Fruit fly (Drosophila melanogaster) whole organism, adult: ENCODE data around the gene Skel.

ENCODE experiments used
- CG11617 ChIP-seq: fragments of 200-800 bp; sonication (Bioruptor generic); optimal IDR thresholded peaks from 2 replicates; lab custom pipeline; 2017; ENCODE audit warnings: mild to moderate bottlenecking, missing biosample characterization, missing genetic modification reagents, missing genetic modification characterization
- CG12768 ChIP-seq: fragments of 200-800 bp; sonication (Bioruptor generic); optimal IDR thresholded peaks from 2 replicates; lab custom pipeline; 2017; ENCODE audit warnings: missing biosample characterization, missing genetic modification characterization, mild to moderate bottlenecking, moderate library complexity, missing genetic modification reagents
- CG14711 ChIP-seq: fragments of 200-800 bp; sonication (Bioruptor generic); optimal IDR thresholded peaks from 2 replicates; lab custom pipeline; 2018; ENCODE audit warnings: missing biosample characterization, mild to moderate bottlenecking, missing genetic modification characterization, moderate library complexity
- CG1620 ChIP-seq: fragments of 200-800 bp; sonication (Bioruptor generic); optimal IDR thresholded peaks from 2 replicates; lab custom pipeline; 2016; ENCODE audit warnings: missing biosample characterization, missing genetic modification characterization
- CG33017 ChIP-seq: fragments of 200-800 bp; sonication (Bioruptor generic); optimal IDR thresholded peaks from 2 replicates; lab custom pipeline; 2018; ENCODE audit warnings: missing biosample characterization, mild to moderate bottlenecking, missing genetic modification characterization, moderate library complexity
- CG5204 ChIP-seq: fragments of 200-800 bp; sonication (Bioruptor generic); optimal IDR thresholded peaks from 2 replicates; lab custom pipeline; 2016; ENCODE audit warnings: missing biosample characterization, missing genetic modification characterization
- CG7045 ChIP-seq: fragments of 200-800 bp; sonication (Bioruptor generic); optimal IDR thresholded peaks from 2 replicates; lab custom pipeline; 2017; ENCODE audit warnings: missing biosample characterization, mild to moderate bottlenecking, missing genetic modification characterization
- CG7101 ChIP-seq: fragments of 200-800 bp; sonication (Bioruptor generic); optimal IDR thresholded peaks from 2 replicates; lab custom pipeline; 2018; ENCODE audit warnings: missing biosample characterization, mild to moderate bottlenecking, missing genetic modification characterization, moderate library complexity
- Clk ChIP-seq: fragments of 200-800 bp; sonication (Bioruptor generic); optimal IDR thresholded peaks from 2 replicates; lab custom pipeline; 2017; ENCODE audit warnings: missing biosample characterization, missing genetic modification characterization
- Crg-1 ChIP-seq: fragments of 200-800 bp; sonication (Bioruptor generic); optimal IDR thresholded peaks from 2 replicates; lab custom pipeline; 2016; ENCODE audit warnings: missing biosample characterization, missing genetic modification characterization
- Hr96 ChIP-seq: fragments of 200-800 bp; sonication (Bioruptor generic); optimal IDR thresholded peaks from 2 replicates; lab custom pipeline; 2016; ENCODE audit warnings: missing biosample characterization, missing genetic modification characterization
- Mnt ChIP-seq: fragments of 200-800 bp; sonication (Bioruptor generic); optimal IDR thresholded peaks from 2 replicates; lab custom pipeline; 2016; ENCODE audit warnings: missing biosample characterization, mild to moderate bottlenecking, missing genetic modification characterization
- bab1 ChIP-seq: fragments of 200-800 bp; sonication (Bioruptor generic); optimal IDR thresholded peaks from 3 replicates; lab custom pipeline; 2019; ENCODE audit warnings: missing biosample characterization, mild to moderate bottlenecking, missing genetic modification characterization, moderate library complexity
- cic ChIP-seq: fragments of 200-800 bp; sonication (Bioruptor generic); optimal IDR thresholded peaks from 2 replicates; lab custom pipeline; 2017; ENCODE audit warnings: missing biosample characterization, mild to moderate bottlenecking, missing genetic modification characterization, moderate library complexity
- cnc ChIP-seq, 2 experiments: fragments of >200 bp; optimal IDR thresholded peaks; 2 replicates each; lab custom pipeline; 2017
- kay ChIP-seq: fragments of 200-800 bp; sonication (Bioruptor generic); peaks from one replicate; lab custom pipeline; 2016; ENCODE audit warnings: missing biosample characterization, missing genetic modification characterization, borderline replicate concordance
- ovo ChIP-seq: fragments of 200-800 bp; sonication (Bioruptor generic); optimal IDR thresholded peaks from 2 replicates; lab custom pipeline; 2016; ENCODE audit warnings: missing biosample characterization, missing genetic modification characterization
- pad ChIP-seq: fragments of 200-800 bp; sonication (Bioruptor generic); optimal IDR thresholded peaks from 3 replicates; lab custom pipeline; 2017; ENCODE audit warnings: missing biosample characterization, missing genetic modification characterization, mild to moderate bottlenecking, moderate library complexity, missing genetic modification reagents
- tj ChIP-seq: fragments of 200-800 bp; sonication (Bioruptor generic); optimal IDR thresholded peaks from 3 replicates; lab custom pipeline; 2017; ENCODE audit warnings: missing biosample characterization, mild to moderate bottlenecking, missing genetic modification characterization, moderate library complexity
- toe ChIP-seq: fragments of 200-800 bp; sonication (Bioruptor generic); optimal IDR thresholded peaks from 2 replicates; lab custom pipeline; 2016; ENCODE audit warnings: missing biosample characterization, missing genetic modification characterization

The Skel gene

DNA sequence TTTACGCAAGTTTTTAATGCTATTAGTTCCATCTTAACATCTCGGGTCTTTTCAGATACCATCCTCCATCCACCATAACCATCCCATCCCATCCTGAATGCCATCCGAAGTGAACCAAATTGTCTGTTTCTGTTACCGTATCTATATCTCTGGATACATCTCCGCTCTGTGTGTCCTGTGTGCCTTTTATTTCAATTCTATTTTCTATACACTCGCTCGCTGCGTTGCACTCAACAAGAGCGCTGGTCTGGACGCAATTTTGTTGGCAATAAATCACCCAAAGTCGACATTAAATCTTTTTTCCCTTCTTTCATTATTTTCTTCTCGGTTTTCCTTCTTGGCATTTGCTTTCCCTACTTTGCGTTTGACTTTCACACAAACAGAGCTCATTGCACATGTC, 41.2 kb upstream of the Skel start:
- no peak for TF ChIP-seq cic (GFP tag; lab: Kevin White, UChicago)
- no peak for TF ChIP-seq CG33017
- no peak for TF ChIP-seq CG5204 (GFP tag; lab: Kevin White, UChicago)
- no peak for TF ChIP-seq CG7101 (tag; lab: Kevin White, UChicago)
- no peak for TF ChIP-seq Clk (GFP tag; lab: Kevin White, UChicago)

- TF ChIP-seq cic (GFP tag; lab: Kevin White, UChicago) (no peak), cnc (optimal IDR thresholded peaks at IDR 0.05; lab: Kevin White, UChicago) (no peak), Mnt (GFP tag; lab: Kevin White, UChicago) (no peak), CG12768 (GFP tag; lab: Kevin White, UChicago) (no peak), CG7045 (no peak), CG7101 (tag; lab: Kevin White, UChicago) (no peak), CG5204 (GFP tag; lab: Kevin White, UChicago) (no peak), bab1 (no peak), CG11617 (GFP tag; lab: Kevin White, UChicago) (no peak), toe (GFP tag; lab: Kevin White, UChicago) (no peak), ovo (GFP tag; lab: Kevin White, UChicago) (no peak), Hr96 (GFP tag; lab: Kevin White, UChicago) (no peak), pad (GFP tag; lab: Kevin White, UChicago) (no peak), CG33017 (no peak), CG14711 (tag; lab: Kevin White, UChicago) (no peak), kay (no peak)
These were observed 39.6 kb upstream of the Skel start for dm6 chr3R:10647171-10647570.

dm6 chr3R:10648556-10649181, 38.1 kb upstream of the Skel start:
- TF ChIP-seq toe (GFP tag; lab: Kevin White, UChicago) (no peak), CG7045 (no peak), bab1 (no peak), pad (GFP tag; lab: Kevin White, UChicago) (no peak), Clk (GFP tag; lab: Kevin White, UChicago) (no peak), cic (GFP tag; lab: Kevin White, UChicago) (no peak), cnc (optimal IDR thresholded peaks at IDR 0.05; lab: Kevin White, UChicago) (no peak), Crg-1 (GFP tag; lab: Kevin White, UChicago) (no peak), Mnt (GFP tag; lab: Kevin White, UChicago) (no peak), kay (no peak), CG7101 (tag; lab: Kevin White, UChicago) (no peak)

DNA sequence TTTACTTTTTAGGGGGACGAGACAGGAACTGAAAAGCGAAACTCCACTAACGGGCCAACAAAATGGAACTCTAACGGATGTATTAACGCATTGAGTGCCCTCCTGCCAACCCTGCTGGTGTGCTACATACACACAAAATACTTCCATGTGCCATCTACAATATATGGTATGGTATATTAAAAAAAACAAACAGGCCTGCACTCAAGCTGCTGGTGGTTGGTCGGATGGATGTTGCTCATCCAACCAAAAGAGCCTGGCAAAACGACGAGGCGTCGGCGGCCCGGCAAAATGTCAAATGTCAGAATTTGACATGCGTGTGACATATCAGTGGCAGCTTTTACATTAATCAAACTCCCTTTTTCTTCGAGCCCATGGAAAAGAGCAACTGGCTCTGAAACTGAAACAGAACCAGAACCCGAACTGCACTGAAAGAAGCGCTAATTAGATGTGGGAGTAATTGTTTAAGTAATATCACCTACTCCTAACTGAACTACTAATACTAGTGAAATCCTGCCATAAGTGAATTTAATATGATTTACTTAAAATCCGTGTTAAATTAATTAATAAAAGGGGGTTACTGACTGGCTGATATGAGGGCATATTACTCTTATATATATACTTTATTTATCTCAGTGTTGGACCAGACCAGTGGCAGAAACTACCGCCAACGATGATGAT, 36.0 kb upstream of the Skel start:
- TF ChIP-seq CG12768 (GFP tag; lab: Kevin White, UChicago) (no peak), toe (GFP tag; lab: Kevin White, UChicago) (no peak), cic (GFP tag; lab: Kevin White, UChicago) (no peak), cnc (optimal IDR thresholded peaks at IDR 0.05; lab: Kevin White, UChicago) (no peak), CG1620 (no peak), CG33017 (no peak), ovo (GFP tag; lab: Kevin White, UChicago) (no peak), Mnt (GFP tag; lab: Kevin White, UChicago) (no peak), pad (GFP tag; lab: Kevin White, UChicago) (no peak), CG7045 (no peak), Crg-1 (GFP tag; lab: Kevin White, UChicago) (no peak), kay (no peak)

DNA sequence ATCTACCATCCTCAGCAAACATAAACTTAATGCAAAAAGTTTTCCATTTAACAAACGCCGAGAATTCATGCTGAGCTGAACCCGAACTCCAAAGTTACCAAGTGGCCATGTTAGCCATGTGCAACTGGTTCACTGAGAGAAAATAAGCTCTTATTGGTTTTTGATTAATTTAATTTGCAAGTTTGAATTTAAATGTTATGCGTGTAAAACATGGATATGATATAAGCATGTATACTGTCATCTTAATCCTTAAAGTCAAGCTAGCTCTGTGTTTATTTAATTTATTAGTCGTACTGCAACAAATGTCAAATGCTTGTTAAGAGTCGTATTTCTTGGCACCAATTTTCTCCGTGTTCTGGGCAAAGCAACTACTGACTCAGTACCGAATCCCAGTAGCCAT, 32.1 kb upstream of the Skel start:
- no peak for TF ChIP-seq CG11617 (GFP tag; lab: Kevin White, UChicago)
- TF ChIP-seq pad (GFP tag; lab: Kevin White, UChicago) = no peak
- TF ChIP-seq Crg-1 (GFP tag; lab: Kevin White, UChicago) = no peak

- TF ChIP-seq cnc (optimal IDR thresholded peaks at IDR 0.05; lab: Kevin White, UChicago) = no peak
- no peak for TF ChIP-seq pad (GFP tag; lab: Kevin White, UChicago)
- TF ChIP-seq CG7101 (tag; lab: Kevin White, UChicago) = no peak
These were observed 30.8 kb upstream of the Skel start for dm6 chr3R:10655968-10656367.

- TF ChIP-seq CG11617 (GFP tag; lab: Kevin White, UChicago) (no peak), CG7045 (no peak), bab1 (no peak), Clk (GFP tag; lab: Kevin White, UChicago) (no peak), CG33017 (no peak), ovo (GFP tag; lab: Kevin White, UChicago) (no peak), kay (no peak), cic (GFP tag; lab: Kevin White, UChicago) (no peak), pad (GFP tag; lab: Kevin White, UChicago) (no peak), CG5204 (GFP tag; lab: Kevin White, UChicago) (no peak), CG12768 (GFP tag; lab: Kevin White, UChicago) (no peak), Hr96 (GFP tag; lab: Kevin White, UChicago) (no peak), Crg-1 (GFP tag; lab: Kevin White, UChicago) (no peak), cnc (optimal IDR thresholded peaks at IDR 0.05; lab: Kevin White, UChicago) (no peak), CG14711 (tag; lab: Kevin White, UChicago) (no peak), tj (GFP tag; lab: Kevin White, UChicago) (no peak)
These were observed 30.2 kb upstream of the Skel start for dm6 chr3R:10656578-10656977.
